Worm (Caenorhabditis elegans): Measurements from ENCODE around the gene cfap-20.

DNA sequence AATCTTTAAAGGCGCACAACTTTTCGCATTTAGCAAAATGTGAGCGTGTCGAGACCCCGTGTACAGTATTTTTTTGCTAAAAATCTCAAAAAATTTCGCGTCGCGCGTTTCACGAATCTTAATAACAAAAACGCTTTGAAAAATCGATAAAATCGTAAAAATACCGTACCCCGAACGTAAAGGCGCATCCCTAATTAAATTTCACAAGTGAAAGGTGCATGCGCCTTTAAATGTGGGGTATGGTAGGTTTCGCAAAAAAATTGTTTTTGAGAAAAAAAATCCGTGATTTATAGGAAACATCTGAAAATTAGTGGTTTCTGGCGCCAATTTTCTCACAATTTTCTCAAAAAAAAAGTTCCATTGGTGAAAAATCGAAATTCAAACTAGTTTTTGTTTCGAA, 3.1 kb downstream of the cfap-20 start:
- TF ChIP-seq pha-4 (tag; optimal IDR thresholded peaks at IDR 0.05) (no peak), F57A8.1 (GFP tag; optimal IDR thresholded peaks at IDR 0.05) (no peak), nhr-120 (GFP tag; IDR thresholded peaks at IDR 0.05) (no peak), D2030.7 (GFP tag; IDR thresholded peaks at IDR 0.05) (0 out of 2 replicates have a peak, but pooled peaks have one; percentile 37), unc-62 (GFP tag; optimal IDR thresholded peaks at IDR 0.05) (no peak), ets-4 (GFP tag; optimal IDR thresholded peaks at IDR 0.05) (no peak)

All from whole organism, young adult.